ENCODE assay signal across 6 fruit fly cellular contexts in genomic region chr2L:7424282-7424905, dm6.
TF ChIP-seq lines count a peak whose summit lies in the region.

No protein-coding gene starts in this region.

- no peak for TF ChIP-seq CTCF in whole organism, embryonic (GFP tag; optimal IDR thresholded peaks at IDR 0.05; lab: Kevin White, UChicago)

TF ChIP-seq in whole organism, 6 proteins besides CTCF, POLR2A, EP300 and RAD21:
- TF ChIP-seq Dll (optimal IDR thresholded peaks at IDR 0.05; lab: Kevin White, UChicago) (no peak), EcR (GFP tag; optimal IDR thresholded peaks at IDR 0.05; lab: Kevin White, UChicago) (no peak), CG8478 (optimal IDR thresholded peaks at IDR 0.05; lab: Kevin White, UChicago) (peak; percentile 16), usp (GFP tag; optimal IDR thresholded peaks at IDR 0.05; lab: Kevin White, UChicago) (no peak), psq (optimal IDR thresholded peaks at IDR 0.05; lab: Kevin White, UChicago) (no peak), pan (optimal IDR thresholded peaks at IDR 0.05; lab: Kevin White, UChicago) (no peak)
TF ChIP-seq in whole organism: peak in this region for 1.

TF ChIP-seq in whole organism, adult, 20 proteins besides CTCF, POLR2A, EP300 and RAD21:
- peak; percentile 89 for TF ChIP-seq tj (GFP tag; optimal IDR thresholded peaks at IDR 0.05; lab: Kevin White, UChicago)
- TF ChIP-seq bab1 (GFP tag; optimal IDR thresholded peaks at IDR 0.05; lab: Kevin White, UChicago): no peak

TF ChIP-seq in whole organism, embryonic, 481 proteins besides CTCF, POLR2A, EP300 and RAD21 (continues in another document):
- TF ChIP-seq ac (GFP tag; optimal IDR thresholded peaks at IDR 0.05; lab: Kevin White, UChicago): no peak
- TF ChIP-seq HHEX (GFP tag; optimal IDR thresholded peaks at IDR 0.05; lab: Kevin White, UChicago): peak; percentile 28
- peak; percentile 93 for TF ChIP-seq bigmax (GFP tag; optimal IDR thresholded peaks at IDR 0.05; lab: Kevin White, UChicago)
- no peak for TF ChIP-seq CG13775 (GFP tag; optimal IDR thresholded peaks at IDR 0.05; lab: Kevin White, UChicago)
- TF ChIP-seq gem (tag; optimal IDR thresholded peaks at IDR 0.05; lab: Kevin White, UChicago): peak; percentile 7
- TF ChIP-seq Rx (GFP tag; IDR thresholded peaks at IDR 0.05; lab: Robert Waterston, UW): no peak
- no peak for TF ChIP-seq Hmx (GFP tag; optimal IDR thresholded peaks at IDR 0.05; lab: Kevin White, UChicago)
- 0 out of 2 replicates have a peak, but pooled peaks have one; percentile 13 for TF ChIP-seq MBD-R2 (GFP tag; IDR thresholded peaks at IDR 0.05; lab: Robert Waterston, UW)
- 0 out of 2 replicates have a peak, but pooled peaks have one; percentile 22 for TF ChIP-seq ttk (GFP tag; IDR thresholded peaks at IDR 0.05; lab: Robert Waterston, UW)
- TF ChIP-seq Hmr (GFP tag; optimal IDR thresholded peaks at IDR 0.05; lab: Kevin White, UChicago): no peak
- TF ChIP-seq CG13296 (GFP tag; optimal IDR thresholded peaks at IDR 0.05; lab: Kevin White, UChicago): no peak
- TF ChIP-seq Drgx (GFP tag; IDR thresholded peaks at IDR 0.05; lab: Robert Waterston, UW): peak; percentile 52; the same call in 1 of the 2 replicates
- peak in 1 of 2 experiments; percentile 33 for TF ChIP-seq bsh (GFP tag; optimal IDR thresholded peaks at IDR 0.05; lab: Kevin White, UChicago)
- TF ChIP-seq Pdp1 (GFP tag; optimal IDR thresholded peaks at IDR 0.05; lab: Kevin White, UChicago): no peak
- TF ChIP-seq Abd-B (GFP tag; optimal IDR thresholded peaks at IDR 0.05; lab: Kevin White, UChicago): no peak
- no peak for TF ChIP-seq CG4730 (GFP tag; IDR thresholded peaks at IDR 0.05; lab: Robert Waterston, UW)
- 0 out of 2 replicates have a peak, but pooled peaks have one; percentile 12 for TF ChIP-seq CG4360 (GFP tag; IDR thresholded peaks at IDR 0.05; lab: Robert Waterston, UW)
- TF ChIP-seq CG11695 (GFP tag; IDR thresholded peaks at IDR 0.05; lab: Robert Waterston, UW): no peak
- TF ChIP-seq row (GFP tag; IDR thresholded peaks at IDR 0.05; lab: Robert Waterston, UW): peak; percentile 19; the same call in 1 of the 3 replicates
- TF ChIP-seq CG10147 (GFP tag; optimal IDR thresholded peaks at IDR 0.05; lab: Kevin White, UChicago): no peak

TF ChIP-seq in whole organism, prepupa, 60 proteins besides CTCF, POLR2A, EP300 and RAD21 (continues in another document):
- TF ChIP-seq CG8632 (GFP tag; optimal IDR thresholded peaks at IDR 0.05; lab: Kevin White, UChicago): peak; percentile 43
- peak; percentile 40 for TF ChIP-seq acj6 (GFP tag; optimal IDR thresholded peaks at IDR 0.05; lab: Kevin White, UChicago)
- TF ChIP-seq CG9139 (GFP tag; optimal IDR thresholded peaks at IDR 0.05; lab: Kevin White, UChicago): no peak
- no peak for TF ChIP-seq CG11902 (GFP tag; optimal IDR thresholded peaks at IDR 0.05; lab: Kevin White, UChicago)
- TF ChIP-seq spab (GFP tag; optimal IDR thresholded peaks at IDR 0.05; lab: Kevin White, UChicago): peak; percentile 32
- TF ChIP-seq OdsH (GFP tag; optimal IDR thresholded peaks at IDR 0.05; lab: Kevin White, UChicago): peak; percentile 64
- peak; percentile 24 for TF ChIP-seq fd59A (GFP tag; optimal IDR thresholded peaks at IDR 0.05; lab: Kevin White, UChicago)
- peak; percentile 53 for TF ChIP-seq CG3032 (tag; optimal IDR thresholded peaks at IDR 0.05; lab: Kevin White, UChicago)
- no peak for TF ChIP-seq Lpt (GFP tag; optimal IDR thresholded peaks at IDR 0.05; lab: Kevin White, UChicago)
- TF ChIP-seq CG34406 (GFP tag; optimal IDR thresholded peaks at IDR 0.05; lab: Kevin White, UChicago): no peak
- TF ChIP-seq Hr38 (GFP tag; optimal IDR thresholded peaks at IDR 0.05; lab: Kevin White, UChicago): no peak
- peak; percentile 52 for TF ChIP-seq net (GFP tag; optimal IDR thresholded peaks at IDR 0.05; lab: Kevin White, UChicago)
- TF ChIP-seq Sox102F (GFP tag; optimal IDR thresholded peaks at IDR 0.05; lab: Kevin White, UChicago): peak; percentile 19
- peak; percentile 1 for TF ChIP-seq esn (GFP tag; optimal IDR thresholded peaks at IDR 0.05; lab: Kevin White, UChicago)
- peak; percentile 71 for TF ChIP-seq Sox14 (GFP tag; optimal IDR thresholded peaks at IDR 0.05; lab: Kevin White, UChicago)
- TF ChIP-seq CG3919 (GFP tag; optimal IDR thresholded peaks at IDR 0.05; lab: Kevin White, UChicago): peak; percentile 13
- no peak for TF ChIP-seq ss (GFP tag; optimal IDR thresholded peaks at IDR 0.05; lab: Kevin White, UChicago)
- peak; percentile 4 for TF ChIP-seq CG8319 (GFP tag; optimal IDR thresholded peaks at IDR 0.05; lab: Kevin White, UChicago)
- TF ChIP-seq CG6163 (GFP tag; IDR thresholded peaks at IDR 0.05; lab: Robert Waterston, UW): peak; percentile 57
- TF ChIP-seq Ets96B (tag; optimal IDR thresholded peaks at IDR 0.05; lab: Kevin White, UChicago): peak; percentile 36
- no peak for TF ChIP-seq CG16779 (tag; optimal IDR thresholded peaks at IDR 0.05; lab: Kevin White, UChicago)
- TF ChIP-seq vri (GFP tag; optimal IDR thresholded peaks at IDR 0.05; lab: Kevin White, UChicago): peak; percentile 6

TF ChIP-seq in whole organism, pupa, 21 proteins besides CTCF, POLR2A, EP300 and RAD21:
- TF ChIP-seq CG4496 (GFP tag; IDR thresholded peaks at IDR 0.05; lab: Robert Waterston, UW): 0 out of 3 replicates have a peak, but pooled peaks have one; percentile 64
- peak; percentile 41 for TF ChIP-seq CG15710 (tag; optimal IDR thresholded peaks at IDR 0.05; lab: Kevin White, UChicago)
- TF ChIP-seq fd96Ca (GFP tag; IDR thresholded peaks at IDR 0.05; lab: Robert Waterston, UW): peak; percentile 75
- TF ChIP-seq gl (tag; optimal IDR thresholded peaks at IDR 0.05; lab: Kevin White, UChicago): no peak
- peak; percentile 65 for TF ChIP-seq CG9948 (tag; optimal IDR thresholded peaks at IDR 0.05; lab: Kevin White, UChicago)
- no peak for TF ChIP-seq CG13204 (GFP tag; optimal IDR thresholded peaks at IDR 0.05; lab: Kevin White, UChicago)
- no peak for TF ChIP-seq CG10348 (GFP tag; IDR thresholded peaks at IDR 0.05; lab: Robert Waterston, UW)
- peak; percentile 53 for TF ChIP-seq Pif1B (GFP tag; optimal IDR thresholded peaks at IDR 0.05; lab: Kevin White, UChicago)
- TF ChIP-seq D1 (tag; optimal IDR thresholded peaks at IDR 0.05; lab: Kevin White, UChicago): no peak
- no peak for TF ChIP-seq Ets98B (GFP tag; IDR thresholded peaks at IDR 0.05; lab: Robert Waterston, UW)
- TF ChIP-seq CG8159 (tag; optimal IDR thresholded peaks at IDR 0.05; lab: Kevin White, UChicago): peak; percentile 63
- peak; percentile 28; the same call in 1 of the 2 replicates for TF ChIP-seq rn (GFP tag; IDR thresholded peaks at IDR 0.05; lab: Robert Waterston, UW)
- no peak for TF ChIP-seq CG12605 (GFP tag; IDR thresholded peaks at IDR 0.05; lab: Robert Waterston, UW)
- peak; percentile 52 for TF ChIP-seq Pif1A (GFP tag; optimal IDR thresholded peaks at IDR 0.05; lab: Kevin White, UChicago)
- peak; percentile 59 for TF ChIP-seq CG17806 (tag; optimal IDR thresholded peaks at IDR 0.05; lab: Kevin White, UChicago)
- TF ChIP-seq EcR (GFP tag; optimal IDR thresholded peaks at IDR 0.05; lab: Kevin White, UChicago): no peak
- no peak for TF ChIP-seq Snoo (tag; optimal IDR thresholded peaks at IDR 0.05; lab: Kevin White, UChicago)
- TF ChIP-seq CG32121 (GFP tag; IDR thresholded peaks at IDR 0.05; lab: Robert Waterston, UW): peak; percentile 33; the same call in 1 of the 2 replicates
- TF ChIP-seq CG8301 (tag; optimal IDR thresholded peaks at IDR 0.05; lab: Kevin White, UChicago): peak; percentile 59
- TF ChIP-seq CG34367 (tag; optimal IDR thresholded peaks at IDR 0.05; lab: Kevin White, UChicago): peak; percentile 55
- TF ChIP-seq CG14655 (GFP tag; optimal IDR thresholded peaks at IDR 0.05; lab: Kevin White, UChicago): peak; percentile 64

TF ChIP-seq in whole organism, wandering third instar larva, 38 proteins besides CTCF, POLR2A, EP300 and RAD21 (continues in another document):
- no peak for TF ChIP-seq usp (GFP tag; optimal IDR thresholded peaks at IDR 0.05; lab: Kevin White, UChicago)
- no peak for TF ChIP-seq CG9705 (GFP tag; optimal IDR thresholded peaks at IDR 0.05; lab: Kevin White, UChicago)
- no peak for TF ChIP-seq Mio (GFP tag; optimal IDR thresholded peaks at IDR 0.05; lab: Kevin White, UChicago)
- no peak for TF ChIP-seq br (GFP tag; optimal IDR thresholded peaks at IDR 0.05; lab: Kevin White, UChicago)
- TF ChIP-seq dsf (GFP tag; optimal IDR thresholded peaks at IDR 0.05; lab: Kevin White, UChicago; ENCODE audit: borderline replicate concordance): no peak
- TF ChIP-seq rgr (GFP tag; optimal IDR thresholded peaks at IDR 0.05; lab: Kevin White, UChicago): peak; percentile 25
- TF ChIP-seq woc (GFP tag; optimal IDR thresholded peaks at IDR 0.05; lab: Kevin White, UChicago): no peak
- TF ChIP-seq Myc (optimal IDR thresholded peaks at IDR 0.05; lab: Kevin White, UChicago): peak; percentile 23
- peak; percentile 8 for TF ChIP-seq CG32264 (GFP tag; optimal IDR thresholded peaks at IDR 0.05; lab: Kevin White, UChicago)
- TF ChIP-seq lola (GFP tag; optimal IDR thresholded peaks at IDR 0.05; lab: Kevin White, UChicago): no peak
- TF ChIP-seq h (GFP tag; optimal IDR thresholded peaks at IDR 0.05; lab: Kevin White, UChicago): peak; percentile 49
- TF ChIP-seq Dif (GFP tag; optimal IDR thresholded peaks at IDR 0.05; lab: Kevin White, UChicago; ENCODE audit: partially characterized antibody): no peak
- TF ChIP-seq Rel (GFP tag; optimal IDR thresholded peaks at IDR 0.05; lab: Kevin White, UChicago): no peak
- peak; percentile 75 for TF ChIP-seq Rel (tag; optimal IDR thresholded peaks at IDR 0.05; lab: Kevin White, UChicago)
- TF ChIP-seq Vsx2 (GFP tag; optimal IDR thresholded peaks at IDR 0.05; lab: Kevin White, UChicago; ENCODE audit: partially characterized antibody): no peak
- no peak for TF ChIP-seq dmrt93B (GFP tag; optimal IDR thresholded peaks at IDR 0.05; lab: Kevin White, UChicago)
- TF ChIP-seq Hr83 (GFP tag; optimal IDR thresholded peaks at IDR 0.05; lab: Kevin White, UChicago; ENCODE audit: poor library complexity, severe bottlenecking): peak; percentile 29
- TF ChIP-seq HLH106 (tag; optimal IDR thresholded peaks at IDR 0.05; lab: Kevin White, UChicago): peak; percentile 4
- TF ChIP-seq sage (GFP tag; optimal IDR thresholded peaks at IDR 0.05; lab: Kevin White, UChicago): peak; percentile 58
- peak; percentile 31 for TF ChIP-seq ey (GFP tag; optimal IDR thresholded peaks at IDR 0.05; lab: Kevin White, UChicago)
- no peak for TF ChIP-seq jim (GFP tag; optimal IDR thresholded peaks at IDR 0.05; lab: Kevin White, UChicago)
- no peak for TF ChIP-seq brk (GFP tag; optimal IDR thresholded peaks at IDR 0.05; lab: Kevin White, UChicago)
- no peak for TF ChIP-seq pan (optimal IDR thresholded peaks at IDR 0.05; lab: Kevin White, UChicago)
- no peak for TF ChIP-seq sv (GFP tag; optimal IDR thresholded peaks at IDR 0.05; lab: Kevin White, UChicago)
- TF ChIP-seq Jra (GFP tag; optimal IDR thresholded peaks at IDR 0.05; lab: Kevin White, UChicago): no peak
- no peak for TF ChIP-seq Sp1 (GFP tag; optimal IDR thresholded peaks at IDR 0.05; lab: Kevin White, UChicago)
- peak; percentile 5 for TF ChIP-seq fru (GFP tag; optimal IDR thresholded peaks at IDR 0.05; lab: Kevin White, UChicago)
- no peak for TF ChIP-seq psq (GFP tag; optimal IDR thresholded peaks at IDR 0.05; lab: Kevin White, UChicago)
- no peak for TF ChIP-seq Abd-B (GFP tag; optimal IDR thresholded peaks at IDR 0.05; lab: Kevin White, UChicago)
